Worm (Caenorhabditis elegans) whole organism, young adult: ENCODE data around the gene K03A11.4.

Source experiments
- B0035.1 ChIP-seq: sonication (generic microtip); optimal IDR thresholded peaks from 2 replicates; lab custom pipeline; 2016; ENCODE audit warnings: missing genetic modification characterization, mild to moderate bottlenecking, missing compliant biosample characterization, missing genotype, missing genetic modification reagents
- B0261.1 ChIP-seq: sonication (generic microtip); optimal IDR thresholded peaks from 2 replicates; lab custom pipeline; 2016; ENCODE audit warnings: mild to moderate bottlenecking, missing genetic modification characterization, moderate library complexity, missing compliant biosample characterization
- B0336.3 ChIP-seq: fragments of 200-800 bp; sonication (Bioruptor generic); IDR thresholded peaks from 2 replicates; pipeline ENCODE4 v1.3.6; 2022; ENCODE audit warnings: missing genetic modification characterization, missing compliant biosample characterization
- C17E4.6 ChIP-seq: fragments of 200-800 bp; sonication (Bioruptor generic); IDR thresholded peaks from 2 replicates; pipeline ENCODE4 v1.3.6; 2022; ENCODE audit warnings: missing genetic modification reagents, missing genetic modification characterization, missing compliant biosample characterization
- F10E7.11 ChIP-seq: sonication (generic microtip); optimal IDR thresholded peaks from 2 replicates; lab custom pipeline; 2017; ENCODE audit warnings: mild to moderate bottlenecking, missing genetic modification characterization, moderate library complexity, missing compliant biosample characterization
- F33H1.4 ChIP-seq: fragments of 200-800 bp; sonication (Bioruptor generic); IDR thresholded peaks from 2 replicates; pipeline ENCODE4 v1.3.6; 2022; ENCODE audit warnings: missing genetic modification reagents, missing genetic modification characterization, missing compliant biosample characterization
- F55B11.4 ChIP-seq: sonication (generic microtip); optimal IDR thresholded peaks from 2 replicates; lab custom pipeline; 2016; ENCODE audit warnings: missing compliant biosample characterization, missing genetic modification characterization, borderline replicate concordance; ENCODE audit not compliant: insufficient read depth
- F57A8.1 ChIP-seq: fragments of 200-800 bp; sonication (Bioruptor generic); optimal IDR thresholded peaks from 2 replicates; lab custom pipeline; 2018; ENCODE audit warnings: mild to moderate bottlenecking, missing genetic modification characterization, moderate library complexity, missing compliant biosample characterization
- T07F8.4 ChIP-seq: sonication (generic microtip); optimal IDR thresholded peaks from 2 replicates; lab custom pipeline; 2016; ENCODE audit warnings: mild to moderate bottlenecking, missing genetic modification characterization, moderate library complexity, missing compliant biosample characterization
- Y53F4B.3 ChIP-seq: fragments of 200-800 bp; sonication (Bioruptor generic); IDR thresholded peaks from 2 replicates; pipeline ENCODE4 v1.3.6; 2022; ENCODE audit warnings: missing genetic modification reagents, missing genetic modification characterization, missing compliant biosample characterization
- Y53G8AR.9 ChIP-seq: fragments of 200-800 bp; sonication (Bioruptor generic); conservative IDR thresholded peaks from 2 replicates; pipeline ENCODE4 v1.3.6; 2022; ENCODE audit warnings: missing genetic modification reagents, missing genetic modification characterization, missing compliant biosample characterization
- Y56A3A.18 ChIP-seq: fragments of 200-800 bp; sonication (Bioruptor generic); IDR thresholded peaks from 2 replicates; pipeline ENCODE4 v1.3.6; 2022; ENCODE audit warnings: missing genetic modification reagents, missing genetic modification characterization, missing compliant biosample characterization
- ZK185.1 ChIP-seq: sonication (generic microtip); optimal IDR thresholded peaks from 2 replicates; lab custom pipeline; 2016; ENCODE audit warnings: mild to moderate bottlenecking, missing genetic modification characterization, missing compliant biosample characterization; ENCODE audit not compliant: poor library complexity, severe bottlenecking
- ama-1 ChIP-seq, 3 experiments: fragments of 150-350 bp in 1 of 3; sonication (generic microtip) in 2 of 3; optimal IDR thresholded peaks; 2 replicates each; lab custom pipeline; 2014 to 2018; ENCODE audit warnings: missing biosample characterization in 2 of 3, missing genetic modification characterization in 2 of 3, missing genetic modification reagents in 2 of 3
- aptf-2 ChIP-seq: fragments of 200-800 bp; sonication (Bioruptor generic); conservative IDR thresholded peaks from 2 replicates; pipeline ENCODE4 v1.3.6; 2022; ENCODE audit warnings: missing genetic modification reagents, missing genetic modification characterization, missing compliant biosample characterization
- aptf-3 ChIP-seq: fragments of 200-800 bp; sonication (Bioruptor generic); IDR thresholded peaks from 2 replicates; pipeline ENCODE4 v1.3.6; 2022; ENCODE audit warnings: missing genetic modification characterization, missing compliant biosample characterization
- cebp-1 ChIP-seq, 2 experiments: fragments of 200-800 bp in 1 of 2; sonication (Bioruptor generic) in 1 of 2; sonication (generic microtip) in 1 of 2; IDR thresholded peaks in 1 of 2; optimal IDR thresholded peaks in 1 of 2; 2 replicates each; pipeline versions ENCODE4 v1.3.6 to Lab custom; 2017 to 2022; ENCODE audit warnings: missing compliant biosample characterization in 2 of 2, missing genetic modification characterization in 2 of 2, mild to moderate bottlenecking in 1 of 2, missing genetic modification reagents in 1 of 2, moderate library complexity in 1 of 2
- cebp-2 ChIP-seq: fragments of 200-800 bp; sonication (Bioruptor generic); IDR thresholded peaks from 2 replicates; pipeline ENCODE4 v1.3.6; 2022; ENCODE audit warnings: missing genetic modification characterization, missing compliant biosample characterization
- ceh-79 ChIP-seq: sonication (generic microtip); optimal IDR thresholded peaks from 2 replicates; lab custom pipeline; 2017; ENCODE audit warnings: mild to moderate bottlenecking, missing genetic modification characterization, missing compliant biosample characterization
- ekl-4 ChIP-seq: fragments of 200-800 bp; sonication (Bioruptor generic); IDR thresholded peaks from 2 replicates; pipeline ENCODE4 v1.3.6; 2022; ENCODE audit warnings: missing genetic modification reagents, missing genetic modification characterization, missing compliant biosample characterization
- lag-1 ChIP-seq: fragments of 200-800 bp; sonication (Bioruptor generic); IDR thresholded peaks from 2 replicates; pipeline ENCODE4 v1.3.6; 2022; ENCODE audit warnings: missing genetic modification reagents, missing genetic modification characterization, missing compliant biosample characterization
- let-526 ChIP-seq: fragments of 200-800 bp; sonication (Bioruptor generic); IDR thresholded peaks from 2 replicates; pipeline ENCODE4 v1.3.6; 2022; ENCODE audit warnings: missing genetic modification reagents, missing genetic modification characterization, missing compliant biosample characterization
- madf-3 ChIP-seq: fragments of 200-800 bp; sonication (Bioruptor generic); IDR thresholded peaks from 2 replicates; pipeline ENCODE4 v1.3.6; 2022; ENCODE audit warnings: missing genetic modification reagents, missing genetic modification characterization, missing compliant biosample characterization
- madf-6 ChIP-seq: fragments of 200-800 bp; sonication (Bioruptor generic); IDR thresholded peaks from 2 replicates; pipeline ENCODE4 v1.3.6; 2022; ENCODE audit warnings: missing genetic modification reagents, missing genetic modification characterization, missing compliant biosample characterization
- mcd-1 ChIP-seq: fragments of 200-800 bp; sonication (Bioruptor generic); IDR thresholded peaks from 2 replicates; pipeline ENCODE4 v1.3.6; 2022; ENCODE audit warnings: missing genetic modification reagents, missing genetic modification characterization, missing compliant biosample characterization
- nfyb-1 ChIP-seq: fragments of 200-800 bp; sonication (Bioruptor generic); IDR thresholded peaks from 2 replicates; pipeline ENCODE4 v1.3.6; 2022; ENCODE audit warnings: missing genetic modification reagents, missing genetic modification characterization, missing compliant biosample characterization
- nhr-80 ChIP-seq: sonication (generic microtip); optimal IDR thresholded peaks from 2 replicates; lab custom pipeline; 2016; ENCODE audit warnings: missing genetic modification characterization, missing compliant biosample characterization
- nhr-90 ChIP-seq: sonication (generic microtip); optimal IDR thresholded peaks from 2 replicates; lab custom pipeline; 2016; ENCODE audit warnings: missing genotype, mild to moderate bottlenecking, missing genetic modification characterization, missing compliant biosample characterization
- pbrm-1 ChIP-seq: fragments of 200-800 bp; sonication (Bioruptor generic); IDR thresholded peaks from 2 replicates; pipeline ENCODE4 v1.3.6; 2022; ENCODE audit warnings: missing genetic modification reagents, missing genetic modification characterization, missing compliant biosample characterization
- repo-1 ChIP-seq: sonication (generic microtip); optimal IDR thresholded peaks from 2 replicates; lab custom pipeline; 2017; ENCODE audit warnings: mild to moderate bottlenecking, missing genetic modification characterization, missing compliant biosample characterization
- rpc-1 ChIP-seq, 2 experiments: fragments of 150-350 bp in 1 of 2; sonication (generic microtip) in 1 of 2; optimal IDR thresholded peaks; 2 replicates each; lab custom pipeline; 2014 to 2018; ENCODE audit warnings: missing biosample characterization in 1 of 2, missing genetic modification characterization in 1 of 2, missing genetic modification reagents in 1 of 2, missing genotype in 1 of 2
- sea-2 ChIP-seq: fragments of 200-800 bp; sonication (Bioruptor generic); IDR thresholded peaks from 2 replicates; pipeline ENCODE4 v1.3.6; 2022; ENCODE audit warnings: missing genetic modification characterization, missing compliant biosample characterization
- snpc-1.1 ChIP-seq: sonication (generic microtip); optimal IDR thresholded peaks from 2 replicates; lab custom pipeline; 2017; ENCODE audit warnings: missing genetic modification characterization, mild to moderate bottlenecking, missing compliant biosample characterization, antibody characterized with exemption, moderate library complexity, missing genotype, missing genetic modification reagents; ENCODE audit not compliant: insufficient read depth
- snpc-1.3 ChIP-seq: sonication (generic microtip); optimal IDR thresholded peaks from 2 replicates; lab custom pipeline; 2017; ENCODE audit warnings: missing genetic modification characterization, mild to moderate bottlenecking, missing compliant biosample characterization, antibody characterized with exemption, moderate library complexity, missing genotype, missing genetic modification reagents; ENCODE audit not compliant: insufficient read depth
- sptf-2 ChIP-seq: fragments of 200-800 bp; sonication (Bioruptor generic); optimal IDR thresholded peaks from 2 replicates; lab custom pipeline; 2018; ENCODE audit warnings: mild to moderate bottlenecking, missing genetic modification characterization, missing compliant biosample characterization
- tbx-9 ChIP-seq: sonication (generic microtip); optimal IDR thresholded peaks from 2 replicates; lab custom pipeline; 2016; ENCODE audit warnings: borderline replicate concordance, missing genetic modification characterization, inconsistent platforms, missing compliant biosample characterization
- tlf-1 ChIP-seq: fragments of 200-800 bp; sonication (Bioruptor generic); optimal IDR thresholded peaks from 2 replicates; lab custom pipeline; 2018; ENCODE audit warnings: mild to moderate bottlenecking, missing genetic modification characterization, missing compliant biosample characterization
- unc-130 ChIP-seq: sonication (generic microtip); optimal IDR thresholded peaks from 2 replicates; lab custom pipeline; 2016; ENCODE audit warnings: missing genetic modification reagents, missing genetic modification characterization, missing compliant biosample characterization
- zfh-2 ChIP-seq: fragments of 200-800 bp; sonication (Bioruptor generic); conservative IDR thresholded peaks from 2 replicates; pipeline ENCODE4 v1.3.6; 2022; ENCODE audit warnings: missing genetic modification reagents, missing genetic modification characterization, missing compliant biosample characterization
- zim-3 ChIP-seq: sonication (generic microtip); optimal IDR thresholded peaks from 2 replicates; lab custom pipeline; 2017; ENCODE audit warnings: mild to moderate bottlenecking, missing genetic modification characterization, moderate library complexity, missing compliant biosample characterization
- ztf-22 ChIP-seq: fragments of 200-800 bp; sonication (Bioruptor generic); optimal IDR thresholded peaks from 2 replicates; lab custom pipeline; 2018; ENCODE audit warnings: mild to moderate bottlenecking, missing genetic modification characterization, moderate library complexity, missing compliant biosample characterization
- ztf-3 ChIP-seq: fragments of 200-800 bp; sonication (Bioruptor generic); optimal IDR thresholded peaks from 2 replicates; lab custom pipeline; 2018; ENCODE audit warnings: mild to moderate bottlenecking, missing genetic modification characterization, missing compliant biosample characterization

The K03A11.4 gene

ce11 chrX:13104966-13105365, 27.0 kb downstream of the K03A11.4 start, which contains the start of gene F17H10.1 (continued):
- peak; percentile 84 for TF ChIP-seq tlf-1 (GFP tag; lab: Kevin White, UChicago)
- no peak for TF ChIP-seq T07F8.4 (tag; lab: Kevin White, UChicago)
- TF ChIP-seq snpc-1.1, result no peak
- TF ChIP-seq ztf-3 (GFP tag; lab: Kevin White, UChicago), result peak; percentile 43
- no peak for TF ChIP-seq rpc-1 (optimal IDR thresholded peaks at IDR 0.05; lab: Kevin White, UChicago)
- no peak for TF ChIP-seq rpc-1 (tag; optimal IDR thresholded peaks at IDR 0.05; lab: Kevin White, UChicago)

- TF ChIP-seq pbrm-1 (GFP tag; lab: Robert Waterston, UW), result 0 out of 2 replicates have a peak, but pooled peaks have one; percentile 30
- no peak for TF ChIP-seq nfyb-1 (GFP tag; lab: Robert Waterston, UW)
- no peak for TF ChIP-seq lag-1 (GFP tag; lab: Robert Waterston, UW)
- TF ChIP-seq sptf-2 (GFP tag; lab: Kevin White, UChicago), result no peak
- TF ChIP-seq B0261.1 (tag; lab: Kevin White, UChicago), result no peak
- TF ChIP-seq ekl-4, result no peak
- TF ChIP-seq nhr-80, result peak; percentile 24
- TF ChIP-seq madf-3, result 0 out of 2 replicates have a peak, but pooled peaks have one; percentile 10
- TF ChIP-seq snpc-1.3 (tag; lab: Kevin White, UChicago), result no peak
- TF ChIP-seq let-526 (GFP tag; lab: Robert Waterston, UW), result 0 out of 2 replicates have a peak, but pooled peaks have one; percentile 35
- TF ChIP-seq B0336.3 (GFP tag; lab: Robert Waterston, UW), result 0 out of 2 replicates have a peak, but pooled peaks have one; percentile 40
- peak; percentile 34 for TF ChIP-seq ama-1 (optimal IDR thresholded peaks at IDR 0.05; lab: Kevin White, UChicago)
- TF ChIP-seq ama-1 (GFP tag; optimal IDR thresholded peaks at IDR 0.05; lab: Kevin White, UChicago), result no peak
- TF ChIP-seq, all 124 proteins: peak for 6
Observed at ce11 chrX:13106177-13106761, 28.3 kb downstream of the K03A11.4 start.

DNA sequence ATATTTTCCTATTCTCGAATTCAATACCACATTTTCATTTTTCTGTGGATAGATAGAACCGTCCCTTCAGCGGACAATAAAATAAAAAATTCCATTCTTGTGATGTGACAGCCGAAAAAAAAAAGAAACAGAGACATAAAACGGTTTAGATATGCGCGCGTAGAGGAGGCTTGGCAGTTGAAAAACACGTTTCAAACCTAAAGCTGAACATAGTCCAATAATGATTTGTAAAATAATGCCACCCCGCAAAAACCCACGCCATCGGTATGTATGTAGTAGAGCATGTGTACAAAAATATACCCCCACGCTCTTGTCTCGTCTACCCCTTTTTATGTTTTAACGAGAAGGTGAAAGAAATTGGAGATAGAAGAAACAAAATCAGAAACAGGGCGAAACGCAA, 30.7 kb downstream of the K03A11.4 start:
- TF ChIP-seq unc-130 (GFP tag; lab: Kevin White, UChicago) (no peak), nhr-80 (no peak), tbx-9 (no peak), madf-6 (GFP tag; lab: Robert Waterston, UW) (no peak), ZK185.1 (tag; lab: Kevin White, UChicago) (no peak), F33H1.4 (GFP tag; lab: Robert Waterston, UW) (no peak), cebp-2 (GFP tag; lab: Robert Waterston, UW) (0 out of 2 replicates have a peak, but pooled peaks have one; percentile 34), snpc-1.1 (no peak), Y53G8AR.9 (GFP tag; lab: Robert Waterston, UW) (peak; percentile 79; the same call in 1 of the 2 replicates), B0035.1 (tag; lab: Kevin White, UChicago) (no peak), C17E4.6 (no peak), ekl-4 (peak; percentile 27; the same call in 1 of the 2 replicates), Y56A3A.18 (peak; percentile 73; the same call in 1 of the 2 replicates), zim-3 (tag; lab: Kevin White, UChicago) (no peak), F10E7.11 (tag; lab: Kevin White, UChicago) (no peak), ztf-22 (GFP tag; lab: Kevin White, UChicago) (no peak), F57A8.1 (GFP tag; lab: Kevin White, UChicago) (no peak), B0336.3 (GFP tag; lab: Robert Waterston, UW) (peak; percentile 35; the same call in 1 of the 2 replicates), Y53F4B.3 (GFP tag; lab: Robert Waterston, UW) (no peak), F55B11.4 (no peak), nhr-90 (tag; lab: Kevin White, UChicago) (peak; percentile 28), lag-1 (GFP tag; lab: Robert Waterston, UW) (no peak), repo-1 (tag; lab: Kevin White, UChicago) (peak; percentile 70), zfh-2 (GFP tag; lab: Robert Waterston, UW) (no peak), aptf-2 (no peak), mcd-1 (GFP tag; lab: Robert Waterston, UW) (0 out of 2 replicates have a peak, but pooled peaks have one; percentile 25), sea-2 (GFP tag; lab: Robert Waterston, UW) (no peak), ceh-79 (tag; lab: Kevin White, UChicago) (no peak), aptf-3 (GFP tag; lab: Robert Waterston, UW) (no peak), cebp-1 (GFP tag; IDR thresholded peaks at IDR 0.05; lab: Robert Waterston, UW) (no peak), cebp-1 (tag; optimal IDR thresholded peaks at IDR 0.05; lab: Kevin White, UChicago) (peak; percentile 67)
